Worm (Caenorhabditis elegans): ENCODE measurements around the gene Y43F8B.2.

- TF ChIP-seq lin-13 (GFP tag; optimal IDR thresholded peaks at IDR 0.05) (no peak), lin-15B (tag; optimal IDR thresholded peaks at IDR 0.05) (no peak), jun-1 (tag; optimal IDR thresholded peaks at IDR 0.05) (no peak), pha-4 (GFP tag; IDR thresholded peaks at IDR 0.05) (no peak), pha-4 (tag; optimal IDR thresholded peaks at IDR 0.05) (no peak), R02D3.7 (tag; optimal IDR thresholded peaks at IDR 0.05) (no peak), ZK546.5 (tag; optimal IDR thresholded peaks at IDR 0.05) (no peak), lin-39 (tag; optimal IDR thresholded peaks at IDR 0.05) (no peak)
Measured at ce11 chrV:19473842-19474514, 58.9 kb downstream of the Y43F8B.2 start, which contains the start of gene Y43F8B.10.
